Worm (Caenorhabditis elegans): ENCODE results near the gene F17E5.2.

DNA sequence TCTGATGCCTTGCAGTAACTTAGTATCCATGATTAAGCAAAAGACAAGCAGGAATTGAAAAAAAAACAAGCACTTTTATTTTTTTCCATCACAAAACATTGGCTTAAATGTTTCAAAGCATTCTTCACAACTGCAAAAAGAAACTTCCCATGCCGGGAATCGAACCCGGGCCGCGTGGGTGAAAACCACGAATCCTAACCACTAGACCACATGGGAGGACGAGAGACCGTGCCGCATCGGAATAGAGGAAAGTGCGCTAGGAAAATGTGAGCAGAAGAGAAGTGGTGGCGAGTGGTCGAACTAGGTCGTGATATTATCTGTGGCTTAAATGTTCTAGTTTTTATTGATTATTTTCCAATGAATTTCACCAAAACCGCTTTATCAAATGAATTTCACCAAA, 26.6 kb upstream of the F17E5.2 start:
- TF ChIP-seq med-1 (GFP tag; optimal IDR thresholded peaks at IDR 0.05; ENCODE audit: insufficient read depth) (peak; percentile 21), tab-1 (GFP tag; IDR thresholded peaks at IDR 0.05) (peak; percentile 81), T22C8.4 (GFP tag; IDR thresholded peaks at IDR 0.05) (peak; percentile 62), ref-1 (GFP tag; conservative IDR thresholded peaks at IDR 0.05) (peak; percentile 58; the same call in 1 of the 2 replicates), cog-1 (tag; optimal IDR thresholded peaks at IDR 0.05) (no peak), ztf-29 (GFP tag; IDR thresholded peaks at IDR 0.05) (peak; percentile 47; the same call in 1 of the 2 replicates), flt-1 (GFP tag; IDR thresholded peaks at IDR 0.05) (peak; percentile 92), ztf-23 (GFP tag; IDR thresholded peaks at IDR 0.05) (peak; percentile 85), klf-2 (GFP tag; conservative IDR thresholded peaks at IDR 0.05) (0 out of 2 replicates have a peak, but pooled peaks have one; percentile 34)
